Fruit fly (Drosophila melanogaster): ENCODE data around the gene Dhc93AB.
A peak's percentile ranks its signal among the peaks of the same experiment; 100 is the strongest.

Gene Dhc93AB

DNA sequence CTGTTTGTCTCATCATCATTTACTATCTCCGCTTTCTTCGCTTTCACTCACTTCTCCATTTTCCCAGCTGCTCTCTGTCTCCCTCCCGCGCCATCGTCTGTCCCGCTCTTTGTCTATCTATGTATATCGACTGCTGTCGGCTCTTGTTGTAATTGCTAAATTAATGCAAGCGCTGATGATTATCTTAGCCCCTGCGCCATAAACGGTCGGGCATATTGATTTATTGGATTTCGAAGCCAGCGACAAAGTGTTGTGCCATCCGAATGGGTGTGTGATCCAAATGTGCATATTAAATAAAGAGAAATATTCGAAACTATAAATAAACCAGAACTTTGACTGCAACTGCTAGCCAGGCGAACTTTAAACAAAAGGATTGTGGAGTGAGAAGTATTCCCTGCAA is 51.9 kb downstream of the Dhc93AB start:
- TF ChIP-seq CG9948 (tag; optimal IDR thresholded peaks at IDR 0.05) = no peak
- no peak for TF ChIP-seq CG34367 (tag; optimal IDR thresholded peaks at IDR 0.05)
- TF ChIP-seq CG14655 (GFP tag; optimal IDR thresholded peaks at IDR 0.05) = no peak
- TF ChIP-seq EcR (GFP tag; optimal IDR thresholded peaks at IDR 0.05) = no peak
- no peak for TF ChIP-seq fd96Ca (GFP tag; IDR thresholded peaks at IDR 0.05)
- no peak for TF ChIP-seq Pif1B (GFP tag; optimal IDR thresholded peaks at IDR 0.05)
- no peak for TF ChIP-seq CG8301 (tag; optimal IDR thresholded peaks at IDR 0.05)

DNA sequence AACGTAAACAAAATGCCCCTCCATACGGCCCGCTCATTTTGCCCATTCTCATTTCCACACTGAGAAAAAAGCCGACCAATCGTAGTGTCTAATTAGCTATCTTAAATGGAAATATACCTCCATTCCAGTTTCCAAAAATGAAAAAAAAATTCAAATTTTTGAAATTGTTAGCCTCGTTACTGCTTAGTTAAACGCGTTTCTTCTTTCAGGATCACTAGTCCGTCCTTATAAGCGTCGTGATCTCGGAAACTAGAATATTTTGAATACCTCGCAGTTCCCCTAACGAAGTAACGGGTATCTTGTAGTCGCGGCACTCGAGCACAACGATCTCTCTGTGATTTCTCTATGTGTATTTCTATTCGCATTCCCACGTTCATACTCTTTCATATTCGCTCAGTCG is 52.6 kb downstream of the Dhc93AB start:
- TF ChIP-seq CG9948 (tag; optimal IDR thresholded peaks at IDR 0.05) = no peak
- peak; percentile 43 for TF ChIP-seq CG8301 (tag; optimal IDR thresholded peaks at IDR 0.05)
- peak; percentile 9 for TF ChIP-seq CG8159 (tag; optimal IDR thresholded peaks at IDR 0.05)
- TF ChIP-seq D1 (tag; optimal IDR thresholded peaks at IDR 0.05) = no peak
- peak; percentile 61 for TF ChIP-seq CG14655 (GFP tag; optimal IDR thresholded peaks at IDR 0.05)
- peak; percentile 54; the same call in 1 of the 3 replicates for TF ChIP-seq fd96Ca (GFP tag; IDR thresholded peaks at IDR 0.05)
- peak; percentile 5 for TF ChIP-seq Pif1A (GFP tag; optimal IDR thresholded peaks at IDR 0.05)
- no peak for TF ChIP-seq CG15710 (tag; optimal IDR thresholded peaks at IDR 0.05)

DNA sequence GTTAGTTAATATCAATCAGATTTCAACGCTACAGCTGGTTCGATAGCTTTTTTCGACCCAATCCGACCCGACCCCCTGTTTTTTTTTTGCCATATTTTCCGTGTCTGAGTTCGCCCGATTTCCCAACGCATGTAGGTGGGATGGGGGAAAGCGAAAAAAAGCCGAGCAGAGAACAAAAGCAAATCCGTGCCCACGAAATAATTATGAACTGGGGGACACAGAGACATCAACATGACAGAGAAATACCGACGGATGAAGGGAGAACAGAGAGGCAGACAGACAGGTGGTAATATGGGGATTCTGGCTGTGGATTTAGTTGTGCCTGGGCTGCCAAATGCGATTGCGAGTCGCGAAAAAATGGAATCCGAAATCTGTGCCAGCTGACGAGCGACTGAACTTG is 53.3 kb downstream of the Dhc93AB start:
- TF ChIP-seq CG13204 (GFP tag; optimal IDR thresholded peaks at IDR 0.05) = no peak
- no peak for TF ChIP-seq Pif1B (GFP tag; optimal IDR thresholded peaks at IDR 0.05)
- TF ChIP-seq CG12605 (GFP tag; IDR thresholded peaks at IDR 0.05) = no peak
- TF ChIP-seq CG9948 (tag; optimal IDR thresholded peaks at IDR 0.05) = no peak
- TF ChIP-seq CG8159 (tag; optimal IDR thresholded peaks at IDR 0.05) = no peak
- no peak for TF ChIP-seq CG14655 (GFP tag; optimal IDR thresholded peaks at IDR 0.05)
- no peak for TF ChIP-seq CG4496 (GFP tag; IDR thresholded peaks at IDR 0.05)
- TF ChIP-seq CG34367 (tag; optimal IDR thresholded peaks at IDR 0.05) = no peak
- no peak for TF ChIP-seq CG17806 (tag; optimal IDR thresholded peaks at IDR 0.05)
- TF ChIP-seq CG10348 (GFP tag; IDR thresholded peaks at IDR 0.05) = no peak
- no peak for TF ChIP-seq fd96Ca (GFP tag; IDR thresholded peaks at IDR 0.05)
- TF ChIP-seq EcR (GFP tag; optimal IDR thresholded peaks at IDR 0.05) = no peak
- no peak for TF ChIP-seq CG15710 (tag; optimal IDR thresholded peaks at IDR 0.05)
- no peak for TF ChIP-seq gl (tag; optimal IDR thresholded peaks at IDR 0.05)
- TF ChIP-seq Ets98B (GFP tag; IDR thresholded peaks at IDR 0.05) = no peak
- TF ChIP-seq Snoo (tag; optimal IDR thresholded peaks at IDR 0.05) = no peak
- TF ChIP-seq Pif1A (GFP tag; optimal IDR thresholded peaks at IDR 0.05) = no peak

DNA sequence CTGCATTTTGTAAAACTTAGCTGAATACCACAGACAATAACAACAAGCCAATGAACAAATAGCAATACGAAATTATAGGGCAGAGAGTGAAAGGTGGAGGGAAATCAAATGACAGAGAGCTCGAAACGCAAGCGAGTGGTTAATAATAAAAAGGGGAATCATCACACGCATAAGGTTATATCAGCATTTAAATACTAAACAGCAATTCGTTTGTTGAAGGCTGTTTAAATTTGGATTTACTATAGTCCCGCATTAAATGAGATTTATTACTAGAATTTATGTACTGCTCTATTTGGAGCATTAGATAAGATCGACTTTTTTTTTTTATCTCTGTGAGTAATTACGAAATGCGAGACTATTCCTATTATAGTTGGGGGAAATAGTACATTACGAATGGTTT is 53.7 kb downstream of the Dhc93AB start:
- TF ChIP-seq Pif1A (GFP tag; optimal IDR thresholded peaks at IDR 0.05) = no peak
- TF ChIP-seq CG8159 (tag; optimal IDR thresholded peaks at IDR 0.05) = no peak
- no peak for TF ChIP-seq CG8301 (tag; optimal IDR thresholded peaks at IDR 0.05)
- no peak for TF ChIP-seq CG12605 (GFP tag; IDR thresholded peaks at IDR 0.05)
- no peak for TF ChIP-seq Pif1B (GFP tag; optimal IDR thresholded peaks at IDR 0.05)
- TF ChIP-seq Ets98B (GFP tag; IDR thresholded peaks at IDR 0.05) = no peak
- no peak for TF ChIP-seq CG14655 (GFP tag; optimal IDR thresholded peaks at IDR 0.05)
- no peak for TF ChIP-seq fd96Ca (GFP tag; IDR thresholded peaks at IDR 0.05)
- TF ChIP-seq Snoo (tag; optimal IDR thresholded peaks at IDR 0.05) = no peak
- TF ChIP-seq rn (GFP tag; IDR thresholded peaks at IDR 0.05) = no peak

DNA sequence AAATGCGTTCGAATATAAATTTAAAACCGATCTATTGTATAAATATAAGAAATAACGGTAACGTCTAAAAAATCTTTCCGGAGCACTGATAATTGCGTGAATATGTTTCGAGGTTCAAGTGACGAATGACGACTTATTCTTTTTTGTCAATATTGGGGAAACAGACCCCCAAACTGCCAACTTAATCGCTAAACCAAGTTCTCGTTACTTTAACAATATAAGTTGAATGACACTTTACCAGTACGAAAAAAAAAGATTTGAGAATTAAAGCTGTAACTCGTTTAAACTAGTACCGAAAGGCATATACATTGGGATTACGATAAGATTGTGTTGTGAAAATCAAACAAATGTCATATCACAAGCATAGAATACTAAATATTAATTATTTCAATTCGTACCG is 54.5 kb downstream of the Dhc93AB start, which contains the start of gene CG43446:
Gene CG43446, minus strand, starts transcription at position 101 of the 400 bp plus-strand sequence.
- TF ChIP-seq CG10348 (GFP tag; IDR thresholded peaks at IDR 0.05) (no peak), Pif1A (GFP tag; optimal IDR thresholded peaks at IDR 0.05) (no peak), fd96Ca (GFP tag; IDR thresholded peaks at IDR 0.05) (no peak), CG17806 (tag; optimal IDR thresholded peaks at IDR 0.05) (no peak)

DNA sequence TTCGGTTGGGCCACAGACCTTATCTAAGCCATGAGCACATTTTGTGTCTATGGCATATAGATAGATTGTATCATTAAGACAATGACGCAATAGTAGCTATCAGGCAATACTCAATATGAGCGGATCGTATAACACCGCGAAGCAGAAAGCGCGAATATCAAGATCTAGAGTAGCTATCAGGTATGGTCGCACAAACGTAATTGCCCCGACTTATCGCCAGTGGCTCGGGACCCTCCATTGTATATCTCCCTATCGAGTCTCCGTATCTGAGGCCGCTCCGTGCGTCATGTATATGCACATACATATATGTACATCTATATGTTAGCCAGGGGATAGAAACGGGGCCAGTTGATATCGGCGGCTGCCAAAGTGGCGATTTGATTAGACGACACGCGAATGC is 56.7 kb downstream of the Dhc93AB start:
- TF ChIP-seq gl (tag; optimal IDR thresholded peaks at IDR 0.05) (no peak), CG13204 (GFP tag; optimal IDR thresholded peaks at IDR 0.05) (no peak), CG34367 (tag; optimal IDR thresholded peaks at IDR 0.05) (no peak), CG15710 (tag; optimal IDR thresholded peaks at IDR 0.05) (no peak)

DNA sequence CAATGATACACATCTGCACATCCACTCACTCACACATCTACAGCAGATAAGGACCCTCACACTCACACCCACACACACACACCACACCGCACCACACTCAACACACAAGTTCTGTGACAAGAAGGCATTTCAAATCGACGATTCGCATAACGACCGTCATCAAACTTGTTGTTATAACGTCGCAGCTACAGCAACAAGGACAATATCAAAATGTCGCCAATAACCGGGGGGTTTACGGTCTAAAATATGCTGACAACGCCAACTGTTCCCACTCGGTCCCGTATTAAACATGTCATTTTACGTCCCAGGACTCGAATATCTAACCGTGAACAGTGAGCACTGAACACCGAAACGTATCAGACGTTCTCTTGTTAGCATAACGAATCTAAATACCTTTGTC is 57.4 kb downstream of the Dhc93AB start:
- TF ChIP-seq rn (GFP tag; IDR thresholded peaks at IDR 0.05) = no peak
- no peak for TF ChIP-seq Pif1A (GFP tag; optimal IDR thresholded peaks at IDR 0.05)
- TF ChIP-seq CG4496 (GFP tag; IDR thresholded peaks at IDR 0.05) = no peak
- no peak for TF ChIP-seq gl (tag; optimal IDR thresholded peaks at IDR 0.05)
- no peak for TF ChIP-seq fd96Ca (GFP tag; IDR thresholded peaks at IDR 0.05)
- TF ChIP-seq Snoo (tag; optimal IDR thresholded peaks at IDR 0.05) = no peak
- TF ChIP-seq CG10348 (GFP tag; IDR thresholded peaks at IDR 0.05) = no peak
- no peak for TF ChIP-seq CG8301 (tag; optimal IDR thresholded peaks at IDR 0.05)
- TF ChIP-seq D1 (tag; optimal IDR thresholded peaks at IDR 0.05) = no peak
- TF ChIP-seq CG15710 (tag; optimal IDR thresholded peaks at IDR 0.05) = no peak
- TF ChIP-seq CG34367 (tag; optimal IDR thresholded peaks at IDR 0.05) = no peak

DNA sequence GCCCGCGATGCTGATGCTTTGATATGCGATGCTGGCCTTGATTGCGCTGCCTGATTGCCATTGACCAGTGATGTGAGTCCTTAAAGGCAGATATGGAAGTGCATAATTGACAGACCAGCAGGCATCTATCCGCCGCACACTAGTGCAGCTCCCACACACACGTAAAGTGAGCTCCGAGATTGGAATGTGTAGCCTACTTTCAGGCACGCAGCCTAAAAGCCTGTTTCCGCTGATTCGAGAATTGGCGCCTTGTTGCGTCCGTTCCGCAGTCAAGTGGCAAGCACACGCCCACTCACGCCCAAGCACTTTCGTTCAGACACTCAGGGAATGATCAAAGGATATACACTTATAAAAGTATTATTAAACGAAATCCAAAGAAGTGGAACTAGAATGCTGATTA is 58.2 kb downstream of the Dhc93AB start:
- TF ChIP-seq CG15710 (tag; optimal IDR thresholded peaks at IDR 0.05) (no peak), fd96Ca (GFP tag; IDR thresholded peaks at IDR 0.05) (0 out of 3 replicates have a peak, but pooled peaks have one; percentile 41), rn (GFP tag; IDR thresholded peaks at IDR 0.05) (0 out of 2 replicates have a peak, but pooled peaks have one; percentile 6), Ets98B (GFP tag; IDR thresholded peaks at IDR 0.05) (no peak), CG13204 (GFP tag; optimal IDR thresholded peaks at IDR 0.05) (no peak)

All from whole organism, pupa.